Fruit fly (Drosophila melanogaster) whole organism, embryonic: ENCODE data around the gene sbr.

Source experiments
- Adf1 ChIP-seq: fragments of 200-800 bp; sonication (Bioruptor generic); IDR thresholded peaks from 2 replicates; pipeline ENCODE4 v1.3.6; 2022; ENCODE audit warnings: missing biosample characterization, missing genetic modification characterization
- Bteb2 ChIP-seq: fragments of 200-800 bp; sonication (Bioruptor generic); optimal IDR thresholded peaks from 2 replicates; lab custom pipeline; 2016; ENCODE audit warnings: missing biosample characterization, missing genetic modification characterization
- CG10959 ChIP-seq: fragments of 200-800 bp; sonication (Bioruptor generic); IDR thresholded peaks from 2 replicates; pipeline ENCODE4 v1.3.6; 2022; ENCODE audit warnings: missing biosample characterization, missing genetic modification characterization
- CG12155 ChIP-seq: fragments of 200-800 bp; sonication (Bioruptor generic); optimal IDR thresholded peaks from 3 replicates; lab custom pipeline; 2016; ENCODE audit warnings: missing biosample characterization, missing genetic modification characterization
- CG13424 ChIP-seq: fragments of 200-800 bp; sonication (Bioruptor generic); optimal IDR thresholded peaks from 2 replicates; lab custom pipeline; 2019; ENCODE audit warnings: missing biosample characterization, mild to moderate bottlenecking, missing genetic modification characterization, moderate library complexity
- CG13624 ChIP-seq: fragments of 200-800 bp; sonication (Bioruptor generic); optimal IDR thresholded peaks from 2 replicates; lab custom pipeline; 2016; ENCODE audit warnings: missing biosample characterization, missing genetic modification characterization
- CG14710 ChIP-seq: fragments of 200-800 bp; sonication (Bioruptor generic); optimal IDR thresholded peaks from 3 replicates; lab custom pipeline; 2019; ENCODE audit warnings: missing biosample characterization, mild to moderate bottlenecking, missing genetic modification characterization, moderate library complexity
- CG15514 ChIP-seq: fragments of 200-800 bp; sonication (Bioruptor generic); optimal IDR thresholded peaks from 3 replicates; lab custom pipeline; 2017; ENCODE audit warnings: missing biosample characterization, missing genetic modification characterization, mild to moderate bottlenecking, moderate library complexity, missing genetic modification reagents
- CG17186 ChIP-seq: fragments of 200-800 bp; sonication (Bioruptor generic); optimal IDR thresholded peaks from 3 replicates; lab custom pipeline; 2017; ENCODE audit warnings: missing biosample characterization, missing genetic modification reagents, missing genetic modification characterization
- CG17385 ChIP-seq: fragments of 200-800 bp; sonication (Bioruptor generic); optimal IDR thresholded peaks from 3 replicates; lab custom pipeline; 2018; ENCODE audit warnings: missing biosample characterization, mild to moderate bottlenecking, missing genetic modification characterization
- CG17829 ChIP-seq: fragments of 200-800 bp; optimal IDR thresholded peaks from 2 replicates; lab custom pipeline; 2019; ENCODE audit warnings: missing biosample characterization, mild to moderate bottlenecking, missing genetic modification characterization, moderate library complexity
- CG2129 ChIP-seq: fragments of 200-800 bp; sonication (Bioruptor generic); IDR thresholded peaks from 2 replicates; pipeline ENCODE4 v1.3.6; 2022; ENCODE audit warnings: missing biosample characterization, missing genetic modification characterization; ENCODE audit not compliant: partially characterized antibody
- CG30020 ChIP-seq: fragments of 200-800 bp; optimal IDR thresholded peaks from 2 replicates; lab custom pipeline; 2019; ENCODE audit warnings: missing biosample characterization, mild to moderate bottlenecking, missing genetic modification characterization, moderate library complexity
- CG8388 ChIP-seq: fragments of 200-800 bp; sonication (Bioruptor generic); optimal IDR thresholded peaks from 2 replicates; lab custom pipeline; 2019; ENCODE audit warnings: missing biosample characterization, mild to moderate bottlenecking, missing genetic modification characterization, moderate library complexity
- CG9797 ChIP-seq: fragments of 200-800 bp; sonication (Bioruptor generic); optimal IDR thresholded peaks from 3 replicates; lab custom pipeline; 2018; ENCODE audit warnings: missing biosample characterization, mild to moderate bottlenecking, missing genetic modification characterization
- Dp ChIP-seq: fragments of 200-800 bp; sonication (Bioruptor generic); optimal IDR thresholded peaks from 2 replicates; lab custom pipeline; 2018; ENCODE audit warnings: missing biosample characterization, mild to moderate bottlenecking, missing genetic modification characterization, moderate library complexity
- Hand ChIP-seq: fragments of 200-800 bp; sonication (Bioruptor generic); optimal IDR thresholded peaks from 2 replicates; lab custom pipeline; 2017; ENCODE audit warnings: mild to moderate bottlenecking, missing biosample characterization, missing genetic modification reagents, missing genetic modification characterization
- Lpt ChIP-seq: fragments of >200 bp; optimal IDR thresholded peaks from 2 replicates; lab custom pipeline; 2018; ENCODE audit warnings: missing biosample characterization, missing genetic modification characterization
- MESR4 ChIP-seq: fragments of 200-800 bp; sonication (Bioruptor generic); optimal IDR thresholded peaks from 2 replicates; lab custom pipeline; 2018; ENCODE audit warnings: missing biosample characterization, mild to moderate bottlenecking, missing genetic modification characterization, moderate library complexity
- Oaz ChIP-seq: fragments of 200-800 bp; sonication (Bioruptor generic); IDR thresholded peaks from 2 replicates; pipeline ENCODE4 v1.3.6; 2022; ENCODE audit warnings: missing biosample characterization, missing genetic modification characterization
- Pdp1 ChIP-seq, 2 experiments: fragments of 200-800 bp; sonication (Bioruptor generic); optimal IDR thresholded peaks; 3 replicates each; lab custom pipeline; 2016; ENCODE audit warnings: missing biosample characterization in 2 of 2, missing genetic modification characterization in 2 of 2, mild to moderate bottlenecking in 1 of 2, moderate library complexity in 1 of 2
- Side ChIP-seq: fragments of 200-800 bp; sonication (Bioruptor generic); optimal IDR thresholded peaks from 2 replicates; lab custom pipeline; 2016; ENCODE audit warnings: missing biosample characterization, missing genetic modification characterization
- Trl ChIP-seq, 3 experiments: fragments of >200 bp in 2 of 3; fragments of 200-800 bp in 1 of 3; sonication (Bioruptor generic) in 1 of 3; optimal IDR thresholded peaks; 2 replicates in 1 of 3; 3 replicates in 2 of 3; lab custom pipeline; 2016 to 2017; ENCODE audit warnings: missing biosample characterization in 1 of 3, missing genetic modification characterization in 1 of 3
- aop ChIP-seq: fragments of 200-800 bp; sonication (Bioruptor generic); IDR thresholded peaks from 2 replicates; pipeline ENCODE4 v1.3.6; 2022; ENCODE audit warnings: missing biosample characterization, missing genetic modification characterization
- bbx ChIP-seq: fragments of 200-800 bp; sonication (Bioruptor generic); IDR thresholded peaks from 2 replicates; pipeline ENCODE4 v1.3.6; 2022; ENCODE audit warnings: missing biosample characterization, missing genetic modification characterization; ENCODE audit not compliant: partially characterized antibody
- chinmo ChIP-seq: fragments of 200-800 bp; sonication (Bioruptor generic); IDR thresholded peaks from 4 replicates; pipeline ENCODE4 v1.3.6; 2022; ENCODE audit warnings: missing biosample characterization, missing genetic modification characterization; ENCODE audit not compliant: partially characterized antibody
- crol ChIP-seq: fragments of 200-800 bp; sonication (Bioruptor generic); IDR thresholded peaks from 2 replicates; pipeline ENCODE4 v1.3.6; 2022; ENCODE audit warnings: missing biosample characterization, missing genetic modification characterization
- danr ChIP-seq: fragments of 200-800 bp; sonication (Bioruptor generic); IDR thresholded peaks from 2 replicates; pipeline ENCODE4 v1.3.6; 2022; ENCODE audit warnings: missing biosample characterization, missing genetic modification characterization
- dysf ChIP-seq: fragments of 200-800 bp; sonication (Bioruptor generic); IDR thresholded peaks from 3 replicates; pipeline ENCODE4 v1.3.6; 2022; ENCODE audit warnings: missing biosample characterization, missing genetic modification characterization
- esg ChIP-seq: fragments of 200-800 bp; sonication (Bioruptor generic); conservative IDR thresholded peaks from 2 replicates; pipeline ENCODE4 v1.3.6; 2022; ENCODE audit warnings: missing biosample characterization, missing genetic modification characterization
- exex ChIP-seq: fragments of 200-800 bp; sonication (Bioruptor generic); optimal IDR thresholded peaks from 4 replicates; lab custom pipeline; 2018; ENCODE audit warnings: missing biosample characterization, mild to moderate bottlenecking, missing genetic modification characterization, moderate library complexity
- fd3F ChIP-seq: fragments of 200-800 bp; sonication (Bioruptor generic); optimal IDR thresholded peaks from 2 replicates; lab custom pipeline; 2018; ENCODE audit warnings: missing biosample characterization, mild to moderate bottlenecking, missing genetic modification characterization, moderate library complexity
- fd96Cb ChIP-seq: fragments of 200-800 bp; sonication (Bioruptor generic); optimal IDR thresholded peaks from 2 replicates; lab custom pipeline; 2018; ENCODE audit warnings: missing biosample characterization, mild to moderate bottlenecking, missing genetic modification characterization, moderate library complexity
- grau ChIP-seq: fragments of 200-800 bp; optimal IDR thresholded peaks from 3 replicates; lab custom pipeline; 2019; ENCODE audit warnings: missing biosample characterization, mild to moderate bottlenecking, missing genetic modification characterization, moderate library complexity
- hb ChIP-seq: fragments of 200-800 bp; sonication (Bioruptor generic); IDR thresholded peaks from 3 replicates; pipeline ENCODE4 v1.3.6; 2022; ENCODE audit warnings: missing biosample characterization, missing genetic modification characterization; ENCODE audit not compliant: partially characterized antibody
- inv ChIP-seq: fragments of 200-800 bp; sonication (Bioruptor generic); IDR thresholded peaks from 2 replicates; pipeline ENCODE4 v1.3.6; 2022; ENCODE audit warnings: missing biosample characterization, missing genetic modification characterization; ENCODE audit not compliant: partially characterized antibody
- luna ChIP-seq: fragments of 200-800 bp; sonication (Bioruptor generic); optimal IDR thresholded peaks from 2 replicates; lab custom pipeline; 2016; ENCODE audit warnings: missing biosample characterization, missing genetic modification characterization
- maf-S ChIP-seq: fragments of 200-800 bp; sonication (Bioruptor generic); optimal IDR thresholded peaks from 2 replicates; lab custom pipeline; 2016; ENCODE audit warnings: missing biosample characterization, missing genetic modification characterization
- nerfin-1 ChIP-seq: fragments of 200-800 bp; sonication (Bioruptor generic); optimal IDR thresholded peaks from 3 replicates; lab custom pipeline; 2019; ENCODE audit warnings: missing biosample characterization, mild to moderate bottlenecking, missing genetic modification characterization, moderate library complexity
- oc ChIP-seq: fragments of 200-800 bp; sonication (Bioruptor generic); optimal IDR thresholded peaks from 2 replicates; lab custom pipeline; 2018; ENCODE audit warnings: missing biosample characterization, mild to moderate bottlenecking, missing genetic modification characterization, moderate library complexity
- pros ChIP-seq: fragments of 200-800 bp; sonication (Bioruptor generic); optimal IDR thresholded peaks from 3 replicates; lab custom pipeline; 2019; ENCODE audit warnings: missing biosample characterization, mild to moderate bottlenecking, missing genetic modification characterization, moderate library complexity
- psq ChIP-seq: fragments of 200-800 bp; sonication (Bioruptor generic); optimal IDR thresholded peaks from 2 replicates; lab custom pipeline; 2017; ENCODE audit warnings: missing biosample characterization, missing genetic modification characterization
- tna ChIP-seq: fragments of 200-800 bp; sonication (Bioruptor generic); IDR thresholded peaks from 2 replicates; pipeline ENCODE4 v1.3.6; 2022; ENCODE audit warnings: missing biosample characterization, missing genetic modification characterization; ENCODE audit not compliant: partially characterized antibody
- vnd ChIP-seq: fragments of 200-800 bp; sonication (Bioruptor generic); IDR thresholded peaks from 3 replicates; pipeline ENCODE4 v1.3.6; 2022; ENCODE audit warnings: missing biosample characterization, missing genetic modification characterization; ENCODE audit not compliant: partially characterized antibody
- yki ChIP-seq: fragments of >200 bp; optimal IDR thresholded peaks from 3 replicates; lab custom pipeline; 2018
- z ChIP-seq: fragments of 200-800 bp; sonication (Bioruptor generic); IDR thresholded peaks from 3 replicates; pipeline ENCODE4 v1.3.6; 2022; ENCODE audit warnings: missing biosample characterization, missing genetic modification characterization

sbr gene

dm6 chrX:10823441-10823818, 23.5 kb downstream of the sbr start:
- TF ChIP-seq bbx (GFP tag; lab: Robert Waterston, UW), result peak; percentile 26; the same call in 1 of the 2 replicates
- TF ChIP-seq z (GFP tag; lab: Robert Waterston, UW), result peak; percentile 84
- TF ChIP-seq Trl (optimal IDR thresholded peaks at IDR 0.05; lab: Kevin White, UChicago), result peak; percentile 63 to 92
- no peak for TF ChIP-seq Trl (GFP tag; optimal IDR thresholded peaks at IDR 0.05; lab: Kevin White, UChicago)
- TF ChIP-seq crol, result peak; percentile 53
- no peak for TF ChIP-seq hb (GFP tag; lab: Robert Waterston, UW)
- peak; percentile 70 for TF ChIP-seq yki (lab: Kevin White, UChicago)
- no peak for TF ChIP-seq MESR4 (GFP tag; lab: Kevin White, UChicago)
- peak; percentile 90 for TF ChIP-seq pros (GFP tag; lab: Kevin White, UChicago)
- peak; percentile 86 for TF ChIP-seq psq (GFP tag; lab: Kevin White, UChicago)
- no peak for TF ChIP-seq CG13624 (GFP tag; lab: Kevin White, UChicago)
- TF ChIP-seq Hand (GFP tag; lab: Kevin White, UChicago), result no peak
- TF ChIP-seq oc (tag; lab: Kevin White, UChicago), result no peak
- 0 out of 4 replicates have a peak, but pooled peaks have one; percentile 11 for TF ChIP-seq chinmo (GFP tag; lab: Robert Waterston, UW)
- peak; percentile 92 for TF ChIP-seq Adf1 (GFP tag; lab: Robert Waterston, UW)

dm6 chrX:10822678-10823440, 24.0 kb downstream of the sbr start:
- TF ChIP-seq Lpt (GFP tag; lab: Kevin White, UChicago) (no peak), maf-S (GFP tag; lab: Kevin White, UChicago) (no peak), grau (tag; lab: Kevin White, UChicago) (peak; percentile 96), Bteb2 (GFP tag; lab: Kevin White, UChicago) (peak; percentile 7), CG30020 (tag; lab: Kevin White, UChicago) (peak; percentile 11), CG17186 (GFP tag; lab: Kevin White, UChicago) (peak; percentile 11), CG12155 (GFP tag; lab: Kevin White, UChicago) (peak; percentile 33), CG13424 (tag; lab: Kevin White, UChicago) (peak; percentile 81), CG17829 (tag; lab: Kevin White, UChicago) (peak; percentile 81), nerfin-1 (tag; lab: Kevin White, UChicago) (peak; percentile 67), CG14710 (tag; lab: Kevin White, UChicago) (peak; percentile 90), aop (no peak), fd96Cb (tag; lab: Kevin White, UChicago) (peak; percentile 85), CG15514 (GFP tag; lab: Kevin White, UChicago) (peak; percentile 26), CG2129 (GFP tag; lab: Robert Waterston, UW) (no peak), fd3F (peak; percentile 31), Dp (GFP tag; lab: Kevin White, UChicago) (no peak), CG10959 (GFP tag; lab: Robert Waterston, UW) (peak; percentile 70; the same call in 1 of the 2 replicates), exex (tag; lab: Kevin White, UChicago) (peak; percentile 13), danr (GFP tag; lab: Robert Waterston, UW) (0 out of 2 replicates have a peak, but pooled peaks have one; percentile 16), CG17385 (GFP tag; lab: Kevin White, UChicago) (peak; percentile 53), Oaz (no peak), dysf (GFP tag; lab: Robert Waterston, UW) (peak; percentile 45; the same call in 2 of the 3 replicates), luna (GFP tag; lab: Kevin White, UChicago) (no peak), tna (GFP tag; lab: Robert Waterston, UW) (no peak), chinmo (GFP tag; lab: Robert Waterston, UW) (no peak), Side (GFP tag; lab: Kevin White, UChicago) (no peak), esg (GFP tag; lab: Robert Waterston, UW) (0 out of 2 replicates have a peak, but pooled peaks have one; percentile 15), inv (no peak), vnd (GFP tag; lab: Robert Waterston, UW) (no peak), CG9797 (GFP tag; lab: Kevin White, UChicago) (no peak), CG8388 (GFP tag; lab: Kevin White, UChicago) (peak; percentile 100), Pdp1 (GFP tag; optimal IDR thresholded peaks at IDR 0.05; lab: Kevin White, UChicago) (peak; percentile 15 to 41)
